Worm (Caenorhabditis elegans) whole organism, mixed stage, embryonic: ENCODE measurements around the gene srw-109.

Experiments
- ces-1 ChIP-seq: fragments of 150-350 bp; optimal IDR thresholded peaks from 2 replicates; lab custom pipeline; 2014; ENCODE audit warnings: missing biosample characterization, missing genetic modification reagents, missing genetic modification characterization
- drap-1 ChIP-seq: fragments of 200-800 bp; sonication (Bioruptor generic); optimal IDR thresholded peaks from 3 replicates; lab custom pipeline; 2018; ENCODE audit warnings: mild to moderate bottlenecking, missing genetic modification characterization, missing compliant biosample characterization
- lin-13 ChIP-seq: fragments of 150-350 bp; optimal IDR thresholded peaks from 2 replicates; lab custom pipeline; 2014; ENCODE audit warnings: missing biosample characterization, missing genetic modification characterization
- lsy-2 ChIP-seq: fragments of 150-350 bp; optimal IDR thresholded peaks from 2 replicates; lab custom pipeline; 2014; ENCODE audit warnings: missing biosample characterization, missing genetic modification characterization
- mep-1 ChIP-seq: fragments of 150-350 bp; optimal IDR thresholded peaks from 2 replicates; lab custom pipeline; 2017; ENCODE audit warnings: missing biosample characterization, missing genetic modification reagents, missing genetic modification characterization, inconsistent platforms
- nhr-12 ChIP-seq: fragments of 150-350 bp; optimal IDR thresholded peaks from 2 replicates; lab custom pipeline; 2014; ENCODE audit warnings: missing biosample characterization, missing genetic modification characterization
- nhr-237 ChIP-seq: fragments of 150-350 bp; optimal IDR thresholded peaks from 2 replicates; lab custom pipeline; 2014; ENCODE audit warnings: missing biosample characterization, missing genetic modification characterization
- pha-4 ChIP-seq: fragments of 150-350 bp; optimal IDR thresholded peaks from 2 replicates; lab custom pipeline; 2018; ENCODE audit warnings: missing biosample characterization, missing genetic modification reagents, missing genetic modification characterization
- snpc-4 ChIP-seq: fragments of 150-350 bp; optimal IDR thresholded peaks from 2 replicates; lab custom pipeline; 2014; ENCODE audit warnings: missing biosample characterization, missing genetic modification characterization
- sptf-1 ChIP-seq: sonication (generic microtip); optimal IDR thresholded peaks from 2 replicates; lab custom pipeline; 2017; ENCODE audit warnings: mild to moderate bottlenecking, missing genetic modification characterization, moderate library complexity, missing compliant biosample characterization
- tbx-8 ChIP-seq: fragments of 200-800 bp; sonication (Bioruptor generic); optimal IDR thresholded peaks from 2 replicates; lab custom pipeline; 2018; ENCODE audit warnings: mild to moderate bottlenecking, missing genetic modification characterization, moderate library complexity, missing compliant biosample characterization
- unc-62 ChIP-seq: fragments of 150-350 bp; optimal IDR thresholded peaks from 2 replicates; lab custom pipeline; 2014; ENCODE audit warnings: missing biosample characterization, missing genetic modification reagents, missing genetic modification characterization
- zip-8 ChIP-seq: fragments of 150-350 bp; optimal IDR thresholded peaks from 2 replicates; lab custom pipeline; 2014; ENCODE audit warnings: missing biosample characterization, missing genetic modification characterization
- ztf-11 ChIP-seq: fragments of 150-350 bp; optimal IDR thresholded peaks from 2 replicates; lab custom pipeline; 2014; ENCODE audit warnings: missing biosample characterization, missing genetic modification characterization

- TF ChIP-seq sptf-1: no peak
- TF ChIP-seq lsy-2 (tag; lab: Kevin White, UChicago): no peak
- no peak for TF ChIP-seq drap-1 (GFP tag; lab: Kevin White, UChicago)
- no peak for TF ChIP-seq unc-62 (GFP tag; lab: Kevin White, UChicago)
- TF ChIP-seq nhr-237 (tag; lab: Kevin White, UChicago): no peak
- TF ChIP-seq lin-13: no peak
- TF ChIP-seq ces-1: no peak
- TF ChIP-seq tbx-8 (GFP tag; lab: Kevin White, UChicago): no peak
- no peak for TF ChIP-seq ztf-11 (tag; lab: Kevin White, UChicago)
- no peak for TF ChIP-seq pha-4
- TF ChIP-seq snpc-4 (tag; lab: Kevin White, UChicago): no peak
- no peak for TF ChIP-seq zip-8 (tag; lab: Kevin White, UChicago)
- TF ChIP-seq mep-1 (tag; lab: Kevin White, UChicago): no peak
- no peak for TF ChIP-seq nhr-12 (tag; lab: Kevin White, UChicago)
Observed at ce11 chrV:598626-599025, 10.1 kb downstream of the srw-109 start.
